Fruit fly (Drosophila melanogaster) whole organism, prepupa: ENCODE measurements around the gene Dhc62B.
A peak's percentile ranks its signal among the peaks of the same experiment; 100 is the strongest.

Source experiments
- Blimp-1 ChIP-seq: fragments of 200-800 bp; sonication (Bioruptor generic); optimal IDR thresholded peaks from 3 replicates; lab custom pipeline; 2017; ENCODE audit warnings: missing biosample characterization, missing genetic modification characterization, mild to moderate bottlenecking, moderate library complexity, missing genetic modification reagents
- CG10631 ChIP-seq: fragments of 200-800 bp; sonication (Bioruptor generic); optimal IDR thresholded peaks from 2 replicates; lab custom pipeline; 2016; ENCODE audit warnings: missing biosample characterization, missing genetic modification characterization
- CG11294 ChIP-seq: fragments of 200-800 bp; sonication (Bioruptor generic); IDR thresholded peaks from 2 replicates; pipeline ENCODE4 v1.3.6; 2022; ENCODE audit warnings: missing biosample characterization, missing genetic modification characterization
- CG11762 ChIP-seq: fragments of 200-800 bp; sonication (Bioruptor generic); optimal IDR thresholded peaks from 3 replicates; lab custom pipeline; 2016; ENCODE audit warnings: missing biosample characterization, missing genetic modification characterization; ENCODE audit not compliant: insufficient read depth
- CG11902 ChIP-seq: fragments of 200-800 bp; sonication (Bioruptor generic); optimal IDR thresholded peaks from 3 replicates; lab custom pipeline; 2016; ENCODE audit warnings: missing biosample characterization, missing genetic modification characterization
- CG15336 ChIP-seq: fragments of 200-800 bp; sonication (Bioruptor generic); IDR thresholded peaks from 2 replicates; pipeline ENCODE4 v1.3.6; 2022; ENCODE audit warnings: missing biosample characterization, missing genetic modification characterization
- CG1621 ChIP-seq: fragments of 200-800 bp; sonication (Bioruptor generic); optimal IDR thresholded peaks from 3 replicates; lab custom pipeline; 2018; ENCODE audit warnings: missing biosample characterization, mild to moderate bottlenecking, missing genetic modification characterization
- CG16779 ChIP-seq: fragments of 200-800 bp; sonication (Bioruptor generic); optimal IDR thresholded peaks from 3 replicates; lab custom pipeline; 2017; ENCODE audit warnings: missing biosample characterization, mild to moderate bottlenecking, missing genetic modification characterization
- CG3032 ChIP-seq: fragments of 200-800 bp; optimal IDR thresholded peaks from 2 replicates; lab custom pipeline; 2019; ENCODE audit warnings: missing biosample characterization, mild to moderate bottlenecking, missing genetic modification characterization, moderate library complexity
- CG31627 ChIP-seq: fragments of 200-800 bp; sonication (Bioruptor generic); optimal IDR thresholded peaks from 3 replicates; lab custom pipeline; 2016; ENCODE audit warnings: missing biosample characterization, missing genetic modification characterization
- CG32006 ChIP-seq: fragments of 200-800 bp; sonication (Bioruptor generic); optimal IDR thresholded peaks from 3 replicates; lab custom pipeline; 2017; ENCODE audit warnings: missing biosample characterization, mild to moderate bottlenecking, missing genetic modification characterization
- CG34406 ChIP-seq: fragments of 200-800 bp; sonication (Bioruptor generic); optimal IDR thresholded peaks from 3 replicates; lab custom pipeline; 2016; ENCODE audit warnings: missing biosample characterization, missing genetic modification characterization
- CG3919 ChIP-seq: fragments of 200-800 bp; sonication (Bioruptor generic); optimal IDR thresholded peaks from 3 replicates; lab custom pipeline; 2016; ENCODE audit warnings: missing biosample characterization, missing genetic modification characterization
- CG4318 ChIP-seq: fragments of 200-800 bp; sonication (Bioruptor generic); optimal IDR thresholded peaks from 3 replicates; lab custom pipeline; 2017; ENCODE audit warnings: missing biosample characterization, mild to moderate bottlenecking, missing genetic modification characterization
- CG6163 ChIP-seq: fragments of 200-800 bp; sonication (Bioruptor generic); IDR thresholded peaks from 3 replicates; pipeline ENCODE4 v1.3.6; 2022; ENCODE audit warnings: missing biosample characterization, missing genetic modification characterization
- CG6276 ChIP-seq: fragments of 200-800 bp; sonication (Bioruptor generic); optimal IDR thresholded peaks from 2 replicates; lab custom pipeline; 2017; ENCODE audit warnings: missing biosample characterization, mild to moderate bottlenecking, missing genetic modification characterization
- CG6792 ChIP-seq: fragments of 200-800 bp; sonication (Bioruptor generic); optimal IDR thresholded peaks from 3 replicates; lab custom pipeline; 2016; ENCODE audit warnings: missing biosample characterization, missing genetic modification characterization
- CG6808 ChIP-seq: fragments of 200-800 bp; sonication (Bioruptor generic); optimal IDR thresholded peaks from 3 replicates; lab custom pipeline; 2017; ENCODE audit warnings: missing biosample characterization, missing genetic modification characterization, mild to moderate bottlenecking, moderate library complexity, missing genetic modification reagents
- CG6854 ChIP-seq: fragments of 200-800 bp; sonication (Bioruptor generic); optimal IDR thresholded peaks from 2 replicates; lab custom pipeline; 2017; ENCODE audit warnings: missing biosample characterization, mild to moderate bottlenecking, missing genetic modification characterization
- CG7368 ChIP-seq: fragments of 200-800 bp; sonication (Bioruptor generic); optimal IDR thresholded peaks from 3 replicates; lab custom pipeline; 2016; ENCODE audit warnings: missing biosample characterization, missing genetic modification characterization
- CG8632 ChIP-seq: fragments of 200-800 bp; sonication (Bioruptor generic); optimal IDR thresholded peaks from 3 replicates; lab custom pipeline; 2016; ENCODE audit warnings: missing biosample characterization, missing genetic modification characterization
- CG9139 ChIP-seq: fragments of 200-800 bp; sonication (Bioruptor generic); optimal IDR thresholded peaks from 3 replicates; lab custom pipeline; 2017; ENCODE audit warnings: missing biosample characterization, mild to moderate bottlenecking, missing genetic modification characterization
- Eip78C ChIP-seq: fragments of 200-800 bp; sonication (Bioruptor generic); peaks from one replicate; lab custom pipeline; 2016; ENCODE audit warnings: missing biosample characterization, missing genetic modification characterization
- Eip93F ChIP-seq: fragments of 200-800 bp; sonication (Bioruptor generic); optimal IDR thresholded peaks from 2 replicates; lab custom pipeline; 2016; ENCODE audit warnings: missing biosample characterization, mild to moderate bottlenecking, missing genetic modification characterization
- Ets96B ChIP-seq: fragments of 200-800 bp; optimal IDR thresholded peaks from 2 replicates; lab custom pipeline; 2019; ENCODE audit warnings: missing biosample characterization, mild to moderate bottlenecking, missing genetic modification characterization, moderate library complexity
- Gug ChIP-seq: fragments of 200-800 bp; sonication (Bioruptor generic); IDR thresholded peaks from 2 replicates; pipeline ENCODE4 v1.3.6; 2022; ENCODE audit warnings: missing biosample characterization, missing genetic modification characterization
- Hr38 ChIP-seq: sonication (Bioruptor generic); optimal IDR thresholded peaks from 2 replicates; lab custom pipeline; 2016; ENCODE audit warnings: missing biosample characterization, missing genetic modification characterization
- Hr39 ChIP-seq: fragments of 200-800 bp; sonication (Bioruptor generic); optimal IDR thresholded peaks from 2 replicates; lab custom pipeline; 2016; ENCODE audit warnings: missing biosample characterization, missing genetic modification characterization
- Lpt ChIP-seq: fragments of 200-800 bp; sonication (Bioruptor generic); optimal IDR thresholded peaks from 3 replicates; lab custom pipeline; 2016; ENCODE audit warnings: missing biosample characterization, missing genetic modification characterization
- Met ChIP-seq: fragments of 200-800 bp; sonication (Bioruptor generic); optimal IDR thresholded peaks from 3 replicates; lab custom pipeline; 2016; ENCODE audit warnings: missing biosample characterization, missing genetic modification characterization
- OdsH ChIP-seq: fragments of 200-800 bp; sonication (Bioruptor generic); optimal IDR thresholded peaks from 3 replicates; lab custom pipeline; 2016; ENCODE audit warnings: missing biosample characterization, missing genetic modification characterization
- Smox ChIP-seq: fragments of 200-800 bp; sonication (Bioruptor generic); optimal IDR thresholded peaks from 3 replicates; lab custom pipeline; 2016; ENCODE audit warnings: missing biosample characterization, missing genetic modification characterization
- Sox102F ChIP-seq: fragments of 200-800 bp; sonication (Bioruptor generic); optimal IDR thresholded peaks from 2 replicates; lab custom pipeline; 2016; ENCODE audit warnings: missing biosample characterization, mild to moderate bottlenecking, missing genetic modification characterization
- Sox14 ChIP-seq: fragments of 200-800 bp; sonication (Bioruptor generic); optimal IDR thresholded peaks from 3 replicates; lab custom pipeline; 2016; ENCODE audit warnings: missing biosample characterization, missing genetic modification characterization
- Sox15 ChIP-seq: fragments of 200-800 bp; sonication (Bioruptor generic); optimal IDR thresholded peaks from 3 replicates; lab custom pipeline; 2016; ENCODE audit warnings: missing biosample characterization, missing genetic modification characterization
- achi ChIP-seq: fragments of 200-800 bp; sonication (Bioruptor generic); optimal IDR thresholded peaks from 3 replicates; lab custom pipeline; 2016; ENCODE audit warnings: missing biosample characterization, missing genetic modification characterization
- acj6 ChIP-seq: fragments of 200-800 bp; sonication (Bioruptor generic); optimal IDR thresholded peaks from 3 replicates; lab custom pipeline; 2016; ENCODE audit warnings: missing biosample characterization, missing genetic modification characterization
- cyc ChIP-seq: fragments of 200-800 bp; sonication (Bioruptor generic); optimal IDR thresholded peaks from 3 replicates; lab custom pipeline; 2016; ENCODE audit warnings: missing biosample characterization, missing genetic modification characterization
- dsx ChIP-seq: fragments of 200-800 bp; optimal IDR thresholded peaks from 3 replicates; lab custom pipeline; 2019; ENCODE audit warnings: missing biosample characterization, mild to moderate bottlenecking, missing genetic modification characterization, moderate library complexity; ENCODE audit not compliant: poor library complexity, severe bottlenecking
- eg ChIP-seq: fragments of 200-800 bp; sonication (Bioruptor generic); IDR thresholded peaks from 3 replicates; pipeline ENCODE4 v1.3.6; 2022; ENCODE audit warnings: missing biosample characterization, missing genetic modification characterization
- esn ChIP-seq: fragments of 200-800 bp; sonication (Bioruptor generic); optimal IDR thresholded peaks from 2 replicates; lab custom pipeline; 2016; ENCODE audit warnings: missing biosample characterization, mild to moderate bottlenecking, missing genetic modification characterization, moderate library complexity
- fd59A ChIP-seq: fragments of 200-800 bp; sonication (Bioruptor generic); optimal IDR thresholded peaks from 2 replicates; lab custom pipeline; 2017; ENCODE audit warnings: missing biosample characterization, mild to moderate bottlenecking, missing genetic modification characterization, missing genetic modification reagents
- fd85E ChIP-seq: fragments of 200-800 bp; sonication (Bioruptor generic); optimal IDR thresholded peaks from 3 replicates; lab custom pipeline; 2016; ENCODE audit warnings: missing biosample characterization, missing genetic modification characterization
- fkh ChIP-seq: fragments of 200-800 bp; sonication (Bioruptor generic); optimal IDR thresholded peaks from 3 replicates; lab custom pipeline; 2017; ENCODE audit warnings: missing biosample characterization, mild to moderate bottlenecking, missing genetic modification characterization, moderate library complexity
- net ChIP-seq: fragments of 200-800 bp; sonication (Bioruptor generic); optimal IDR thresholded peaks from 3 replicates; lab custom pipeline; 2016; ENCODE audit warnings: missing biosample characterization, missing genetic modification characterization
- pdm3 ChIP-seq: fragments of 200-800 bp; sonication (Bioruptor generic); optimal IDR thresholded peaks from 3 replicates; lab custom pipeline; 2016; ENCODE audit warnings: missing biosample characterization, missing genetic modification characterization
- salr ChIP-seq, 2 experiments: fragments of 200-800 bp; sonication (Bioruptor generic); optimal IDR thresholded peaks; 3 replicates each; lab custom pipeline; 2016 to 2018; ENCODE audit warnings: missing biosample characterization in 2 of 2, missing genetic modification characterization in 2 of 2, mild to moderate bottlenecking in 1 of 2
- spab ChIP-seq: fragments of 200-800 bp; sonication (Bioruptor generic); optimal IDR thresholded peaks from 2 replicates; lab custom pipeline; 2017; ENCODE audit warnings: missing biosample characterization, mild to moderate bottlenecking, missing genetic modification characterization, missing genetic modification reagents

The Dhc62B gene

dm6 chr3L:1723053-1723452, 48.5 kb downstream of the Dhc62B start, which contains the start of gene CG18171:
Gene CG18171 (minus strand): TSS chr3L:1723153.
- no peak for TF ChIP-seq Eip93F (GFP tag; lab: Kevin White, UChicago)
- TF ChIP-seq CG7368, result no peak
- TF ChIP-seq Hr38, result no peak
- TF ChIP-seq Blimp-1 (GFP tag; lab: Kevin White, UChicago), result no peak
- TF ChIP-seq CG9139, result no peak

- peak; percentile 1 for TF ChIP-seq CG6792 (GFP tag; lab: Kevin White, UChicago)
- TF ChIP-seq CG34406 (GFP tag; lab: Kevin White, UChicago), result no peak
- TF ChIP-seq Hr39 (GFP tag; lab: Kevin White, UChicago), result peak; percentile 23
- TF ChIP-seq CG3032 (tag; lab: Kevin White, UChicago), result peak; percentile 59
- TF ChIP-seq salr (GFP tag; optimal IDR thresholded peaks at IDR 0.05; lab: Kevin White, UChicago), result peak in 1 of 2 experiments; percentile 24
- no peak for TF ChIP-seq CG10631 (GFP tag; lab: Kevin White, UChicago)
- TF ChIP-seq Ets96B, result peak; percentile 52
- no peak for TF ChIP-seq CG15336 (GFP tag; lab: Robert Waterston, UW)
- TF ChIP-seq Sox14 (GFP tag; lab: Kevin White, UChicago), result peak; percentile 17
- no peak for TF ChIP-seq eg
- TF ChIP-seq Met (GFP tag; lab: Kevin White, UChicago), result peak; percentile 4
- peak; percentile 17 for TF ChIP-seq CG31627 (GFP tag; lab: Kevin White, UChicago)
- TF ChIP-seq CG3919 (GFP tag; lab: Kevin White, UChicago), result peak; percentile 2
- TF ChIP-seq CG8632 (GFP tag; lab: Kevin White, UChicago), result peak; percentile 18
- TF ChIP-seq CG6808, result peak; percentile 46
- peak; percentile 45 for TF ChIP-seq fd59A (GFP tag; lab: Kevin White, UChicago)
- TF ChIP-seq, all 60 proteins: peak for 12
Observed at dm6 chr3L:1711218-1711617, 60.3 kb downstream of the Dhc62B start.

- peak; percentile 34 for TF ChIP-seq acj6 (GFP tag; lab: Kevin White, UChicago)
- TF ChIP-seq salr (GFP tag; optimal IDR thresholded peaks at IDR 0.05; lab: Kevin White, UChicago), result no peak
- 0 out of 2 replicates have a peak, but pooled peaks have one; percentile 26 for TF ChIP-seq CG11294 (GFP tag; lab: Robert Waterston, UW)
- TF ChIP-seq fd85E (GFP tag; lab: Kevin White, UChicago), result no peak
- no peak for TF ChIP-seq dsx (GFP tag; lab: Kevin White, UChicago)
- TF ChIP-seq CG11762 (GFP tag; lab: Kevin White, UChicago), result no peak
- TF ChIP-seq Sox15 (GFP tag; lab: Kevin White, UChicago), result no peak
- peak; percentile 37 for TF ChIP-seq CG32006 (GFP tag; lab: Kevin White, UChicago)
- TF ChIP-seq CG16779, result no peak
- TF ChIP-seq Eip78C (GFP tag; lab: Kevin White, UChicago), result peak; percentile 74
- TF ChIP-seq CG3032 (tag; lab: Kevin White, UChicago), result peak; percentile 15
- TF ChIP-seq CG4318 (GFP tag; lab: Kevin White, UChicago), result no peak
- TF ChIP-seq CG10631 (GFP tag; lab: Kevin White, UChicago), result peak; percentile 34
- peak; percentile 37 for TF ChIP-seq Smox (GFP tag; lab: Kevin White, UChicago)
- TF ChIP-seq net (GFP tag; lab: Kevin White, UChicago), result no peak
- TF ChIP-seq fkh (GFP tag; lab: Kevin White, UChicago), result no peak
- TF ChIP-seq CG6163, result peak; percentile 58; the same call in 1 of the 3 replicates
- no peak for TF ChIP-seq Lpt
- TF ChIP-seq CG6276, result no peak
- peak; percentile 36 for TF ChIP-seq achi
- peak; percentile 5 for TF ChIP-seq CG11902 (GFP tag; lab: Kevin White, UChicago)
- peak; percentile 49 for TF ChIP-seq cyc
- no peak for TF ChIP-seq spab (GFP tag; lab: Kevin White, UChicago)
- TF ChIP-seq Sox102F (GFP tag; lab: Kevin White, UChicago), result no peak
- peak; percentile 46 for TF ChIP-seq Blimp-1 (GFP tag; lab: Kevin White, UChicago)
- TF ChIP-seq Ets96B, result peak; percentile 41
- peak; percentile 11 for TF ChIP-seq esn (GFP tag; lab: Kevin White, UChicago)
- TF ChIP-seq Eip93F (GFP tag; lab: Kevin White, UChicago), result no peak
- TF ChIP-seq Gug (GFP tag; lab: Robert Waterston, UW), result no peak
- TF ChIP-seq Met (GFP tag; lab: Kevin White, UChicago), result peak; percentile 28
- TF ChIP-seq CG6854 (GFP tag; lab: Kevin White, UChicago), result no peak
- peak; percentile 16 for TF ChIP-seq pdm3 (GFP tag; lab: Kevin White, UChicago)
- TF ChIP-seq CG1621 (tag; lab: Kevin White, UChicago), result peak; percentile 22
- TF ChIP-seq Hr38, result no peak
- peak; percentile 35 for TF ChIP-seq OdsH (GFP tag; lab: Kevin White, UChicago)
Observed at dm6 chr3L:1710562-1710961, 61.0 kb downstream of the Dhc62B start.
